Fruit fly (Drosophila melanogaster): ENCODE measurements around the gene Brd8.

DNA sequence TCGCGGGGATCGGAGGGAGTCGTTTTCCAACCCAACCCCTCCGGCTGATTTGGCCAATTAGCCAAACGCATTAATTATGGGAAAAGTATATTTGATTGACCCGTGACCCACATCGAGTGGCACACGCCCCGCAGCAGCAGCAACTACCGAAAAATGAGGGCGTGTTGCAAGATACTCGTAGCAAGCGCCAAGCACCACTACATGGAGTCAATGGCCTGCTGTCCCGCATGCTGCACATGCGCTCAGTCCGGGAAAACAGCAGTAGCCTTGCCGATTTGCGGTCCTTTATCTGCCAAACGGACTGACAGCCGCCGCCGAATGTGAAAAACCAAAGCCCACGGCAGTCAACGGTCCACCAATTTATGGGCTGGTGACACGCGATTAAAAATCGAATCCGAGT, 6.0 kb upstream of the Brd8 start:
- TF ChIP-seq psq (GFP tag; optimal IDR thresholded peaks at IDR 0.05) (no peak), OdsH (GFP tag; optimal IDR thresholded peaks at IDR 0.05) (no peak), pan (optimal IDR thresholded peaks at IDR 0.05) (no peak), br (GFP tag; optimal IDR thresholded peaks at IDR 0.05) (no peak), Jra (GFP tag; optimal IDR thresholded peaks at IDR 0.05) (no peak), tai (GFP tag; optimal IDR thresholded peaks at IDR 0.05) (no peak), h (GFP tag; optimal IDR thresholded peaks at IDR 0.05) (no peak)
